Fruit fly (Drosophila melanogaster) whole organism, embryonic: ENCODE data around the gene vers.
A peak's percentile ranks its signal among the peaks of the same experiment; 100 is the strongest.

Experiments
- ATbp ChIP-seq: fragments of 200-800 bp; sonication (Bioruptor generic); optimal IDR thresholded peaks from 2 replicates; lab custom pipeline; 2017; ENCODE audit warnings: missing biosample characterization, mild to moderate bottlenecking, missing genetic modification characterization, missing genetic modification reagents
- Bteb2 ChIP-seq: fragments of 200-800 bp; sonication (Bioruptor generic); optimal IDR thresholded peaks from 2 replicates; lab custom pipeline; 2016; ENCODE audit warnings: missing biosample characterization, missing genetic modification characterization
- CG10147 ChIP-seq: fragments of 200-800 bp; sonication (Bioruptor generic); optimal IDR thresholded peaks from 2 replicates; lab custom pipeline; 2019; ENCODE audit warnings: missing biosample characterization, mild to moderate bottlenecking, missing genetic modification characterization, moderate library complexity
- CG11504 ChIP-seq: fragments of 200-800 bp; sonication (Bioruptor generic); optimal IDR thresholded peaks from 3 replicates; lab custom pipeline; 2019; ENCODE audit warnings: missing biosample characterization, mild to moderate bottlenecking, missing genetic modification characterization, moderate library complexity
- CG11696 ChIP-seq: fragments of 200-800 bp; sonication (Bioruptor generic); IDR thresholded peaks from 2 replicates; pipeline ENCODE4 v1.3.6; 2022; ENCODE audit warnings: missing biosample characterization, missing genetic modification characterization
- CG12659 ChIP-seq: fragments of 200-800 bp; sonication (Bioruptor generic); optimal IDR thresholded peaks from 3 replicates; lab custom pipeline; 2017; ENCODE audit warnings: mild to moderate bottlenecking, missing biosample characterization, missing genetic modification reagents, missing genetic modification characterization
- CG12744 ChIP-seq: fragments of 200-800 bp; sonication (Bioruptor generic); optimal IDR thresholded peaks from 2 replicates; lab custom pipeline; 2016; ENCODE audit warnings: missing biosample characterization, missing genetic modification characterization
- CG13287 ChIP-seq: fragments of 200-800 bp; sonication (Bioruptor generic); IDR thresholded peaks from 2 replicates; pipeline ENCODE4 v1.3.6; 2022; ENCODE audit warnings: missing biosample characterization, missing genetic modification characterization; ENCODE audit not compliant: partially characterized antibody
- CG16779 ChIP-seq: fragments of 200-800 bp; sonication (Bioruptor generic); IDR thresholded peaks from 2 replicates; pipeline ENCODE4 v1.3.6; 2022; ENCODE audit warnings: missing biosample characterization, missing genetic modification characterization
- CG17186 ChIP-seq: fragments of 200-800 bp; sonication (Bioruptor generic); optimal IDR thresholded peaks from 3 replicates; lab custom pipeline; 2017; ENCODE audit warnings: missing biosample characterization, missing genetic modification reagents, missing genetic modification characterization
- CG17568 ChIP-seq: fragments of 200-800 bp; sonication (Bioruptor generic); optimal IDR thresholded peaks from 2 replicates; lab custom pipeline; 2018; ENCODE audit warnings: missing biosample characterization, mild to moderate bottlenecking, missing genetic modification characterization, moderate library complexity
- CG1832 ChIP-seq: fragments of 200-800 bp; sonication (Bioruptor generic); optimal IDR thresholded peaks from 2 replicates; lab custom pipeline; 2017; ENCODE audit warnings: missing biosample characterization, mild to moderate bottlenecking, missing genetic modification characterization, inconsistent platforms
- CG2202 ChIP-seq: fragments of 200-800 bp; sonication (Bioruptor generic); optimal IDR thresholded peaks from 2 replicates; lab custom pipeline; 2018; ENCODE audit warnings: missing biosample characterization, mild to moderate bottlenecking, missing genetic modification characterization
- CG3281 ChIP-seq: fragments of 200-800 bp; sonication (Bioruptor generic); optimal IDR thresholded peaks from 3 replicates; lab custom pipeline; 2017; ENCODE audit warnings: missing biosample characterization, mild to moderate bottlenecking, missing genetic modification characterization
- CG34376 ChIP-seq: fragments of 200-800 bp; sonication (Bioruptor generic); optimal IDR thresholded peaks from 2 replicates; lab custom pipeline; 2018; ENCODE audit warnings: missing biosample characterization, mild to moderate bottlenecking, missing genetic modification characterization
- CG4282 ChIP-seq: fragments of 200-800 bp; sonication (Bioruptor generic); optimal IDR thresholded peaks from 2 replicates; lab custom pipeline; 2016; ENCODE audit warnings: missing biosample characterization, missing genetic modification characterization
- CG4707 ChIP-seq: fragments of 200-800 bp; sonication (Bioruptor generic); optimal IDR thresholded peaks from 2 replicates; lab custom pipeline; 2018; ENCODE audit warnings: missing biosample characterization, mild to moderate bottlenecking, missing genetic modification characterization, moderate library complexity
- CG4730 ChIP-seq: fragments of 200-800 bp; sonication (Bioruptor generic); IDR thresholded peaks from 2 replicates; pipeline ENCODE4 v1.3.6; 2022; ENCODE audit warnings: missing biosample characterization, missing genetic modification characterization
- CG4854 ChIP-seq: fragments of 200-800 bp; sonication (Bioruptor generic); optimal IDR thresholded peaks from 2 replicates; lab custom pipeline; 2016; ENCODE audit warnings: missing biosample characterization, missing genetic modification characterization, inconsistent platforms
- CG6813 ChIP-seq: fragments of 200-800 bp; sonication (Bioruptor generic); optimal IDR thresholded peaks from 2 replicates; lab custom pipeline; 2017; ENCODE audit warnings: missing biosample characterization, missing genetic modification characterization, mild to moderate bottlenecking, moderate library complexity, missing genetic modification reagents
- GATAe ChIP-seq: fragments of 200-800 bp; sonication (Bioruptor generic); conservative IDR thresholded peaks from 2 replicates; pipeline ENCODE4 v1.3.6; 2022; ENCODE audit warnings: missing biosample characterization, missing genetic modification characterization
- H2.0 ChIP-seq: fragments of 200-800 bp; sonication (Bioruptor generic); IDR thresholded peaks from 2 replicates; pipeline ENCODE4 v1.3.6; 2022; ENCODE audit warnings: missing biosample characterization, missing genetic modification characterization
- HLH4C ChIP-seq: fragments of 200-800 bp; sonication (Bioruptor generic); IDR thresholded peaks from 3 replicates; pipeline ENCODE4 v1.3.6; 2022; ENCODE audit warnings: missing biosample characterization, missing genetic modification characterization; ENCODE audit not compliant: partially characterized antibody
- HLHmδ ChIP-seq: fragments of 200-800 bp; sonication (Bioruptor generic); optimal IDR thresholded peaks from 2 replicates; lab custom pipeline; 2018; ENCODE audit warnings: missing biosample characterization, mild to moderate bottlenecking, missing genetic modification characterization, moderate library complexity
- Hand ChIP-seq: fragments of 200-800 bp; sonication (Bioruptor generic); optimal IDR thresholded peaks from 2 replicates; lab custom pipeline; 2017; ENCODE audit warnings: mild to moderate bottlenecking, missing biosample characterization, missing genetic modification reagents, missing genetic modification characterization
- Hey ChIP-seq: fragments of 200-800 bp; sonication (Bioruptor generic); optimal IDR thresholded peaks from 3 replicates; lab custom pipeline; 2018; ENCODE audit warnings: missing biosample characterization, mild to moderate bottlenecking, missing genetic modification characterization
- Hr39 ChIP-seq: fragments of >200 bp; optimal IDR thresholded peaks from 2 replicates; lab custom pipeline; 2017
- Jarid2 ChIP-seq: fragments of 200-800 bp; sonication (Bioruptor generic); optimal IDR thresholded peaks from 3 replicates; lab custom pipeline; 2017; ENCODE audit warnings: mild to moderate bottlenecking, missing biosample characterization, missing genetic modification reagents, missing genetic modification characterization
- Myb ChIP-seq: fragments of 200-800 bp; sonication (Bioruptor generic); optimal IDR thresholded peaks from 2 replicates; lab custom pipeline; 2016; ENCODE audit warnings: missing biosample characterization, missing genetic modification characterization
- Ravus ChIP-seq: fragments of 200-800 bp; sonication (Bioruptor generic); IDR thresholded peaks from 2 replicates; pipeline ENCODE4 v1.3.6; 2022; ENCODE audit warnings: missing biosample characterization, missing genetic modification characterization
- Sox102F ChIP-seq: fragments of 200-800 bp; sonication (Bioruptor generic); optimal IDR thresholded peaks from 2 replicates; lab custom pipeline; 2018; ENCODE audit warnings: missing biosample characterization, mild to moderate bottlenecking, missing genetic modification characterization, moderate library complexity
- Sry-β ChIP-seq: fragments of 200-800 bp; sonication (Bioruptor generic); optimal IDR thresholded peaks from 2 replicates; lab custom pipeline; 2018; ENCODE audit warnings: missing biosample characterization, mild to moderate bottlenecking, missing genetic modification characterization, moderate library complexity
- ash1 ChIP-seq: fragments of 200-800 bp; sonication (Bioruptor generic); optimal IDR thresholded peaks from 2 replicates; lab custom pipeline; 2018; ENCODE audit warnings: missing biosample characterization, mild to moderate bottlenecking, missing genetic modification characterization
- bigmax ChIP-seq: fragments of 200-800 bp; sonication (Bioruptor generic); optimal IDR thresholded peaks from 2 replicates; lab custom pipeline; 2018; ENCODE audit warnings: missing biosample characterization, mild to moderate bottlenecking, missing genetic modification characterization
- chinmo ChIP-seq: fragments of 200-800 bp; sonication (Bioruptor generic); IDR thresholded peaks from 4 replicates; pipeline ENCODE4 v1.3.6; 2022; ENCODE audit warnings: missing biosample characterization, missing genetic modification characterization; ENCODE audit not compliant: partially characterized antibody
- ci ChIP-seq: fragments of 200-800 bp; sonication (Bioruptor generic); IDR thresholded peaks from 3 replicates; pipeline ENCODE4 v1.3.6; 2022; ENCODE audit warnings: missing biosample characterization, missing genetic modification characterization
- crol ChIP-seq: fragments of 200-800 bp; sonication (Bioruptor generic); IDR thresholded peaks from 2 replicates; pipeline ENCODE4 v1.3.6; 2022; ENCODE audit warnings: missing biosample characterization, missing genetic modification characterization
- ewg ChIP-seq: fragments of 200-800 bp; sonication (Bioruptor generic); optimal IDR thresholded peaks from 3 replicates; lab custom pipeline; 2017; ENCODE audit warnings: mild to moderate bottlenecking, missing biosample characterization, missing genetic modification reagents, missing genetic modification characterization
- fd3F ChIP-seq: fragments of 200-800 bp; sonication (Bioruptor generic); optimal IDR thresholded peaks from 2 replicates; lab custom pipeline; 2018; ENCODE audit warnings: missing biosample characterization, mild to moderate bottlenecking, missing genetic modification characterization, moderate library complexity
- fd96Cb ChIP-seq: fragments of 200-800 bp; sonication (Bioruptor generic); optimal IDR thresholded peaks from 2 replicates; lab custom pipeline; 2018; ENCODE audit warnings: missing biosample characterization, mild to moderate bottlenecking, missing genetic modification characterization, moderate library complexity
- fu2 ChIP-seq: fragments of 200-800 bp; sonication (Bioruptor generic); optimal IDR thresholded peaks from 2 replicates; lab custom pipeline; 2016; ENCODE audit warnings: missing biosample characterization, missing genetic modification characterization
- insv ChIP-seq, 2 experiments: fragments of 200-800 bp; sonication (Bioruptor generic); optimal IDR thresholded peaks; 3 replicates each; lab custom pipeline; 2016 to 2018; ENCODE audit warnings: missing biosample characterization in 2 of 2, missing genetic modification characterization in 2 of 2
- lov ChIP-seq, 2 experiments: fragments of 200-800 bp in 1 of 2; fragments of >200 bp in 1 of 2; sonication (Bioruptor generic) in 1 of 2; IDR thresholded peaks in 1 of 2; optimal IDR thresholded peaks in 1 of 2; 2 replicates in 1 of 2; 3 replicates in 1 of 2; pipeline versions ENCODE4 v1.3.6 to Lab custom; 2017 to 2022; ENCODE audit warnings: missing biosample characterization in 1 of 2, missing genetic modification characterization in 1 of 2
- mld ChIP-seq: fragments of 200-800 bp; sonication (Bioruptor generic); IDR thresholded peaks from 3 replicates; pipeline ENCODE4 v1.3.6; 2022; ENCODE audit warnings: missing biosample characterization, missing genetic modification characterization; ENCODE audit not compliant: partially characterized antibody
- odd ChIP-seq: fragments of 200-800 bp; sonication (Bioruptor generic); optimal IDR thresholded peaks from 2 replicates; lab custom pipeline; 2017; ENCODE audit warnings: missing biosample characterization, mild to moderate bottlenecking, missing genetic modification characterization
- sqz ChIP-seq: fragments of 200-800 bp; sonication (Bioruptor generic); optimal IDR thresholded peaks from 3 replicates; lab custom pipeline; 2018; ENCODE audit warnings: missing biosample characterization, mild to moderate bottlenecking, missing genetic modification characterization
- ssp ChIP-seq: fragments of 200-800 bp; sonication (Bioruptor generic); IDR thresholded peaks from 2 replicates; pipeline ENCODE4 v1.3.6; 2022; ENCODE audit warnings: missing biosample characterization, missing genetic modification characterization
- sug ChIP-seq: fragments of 200-800 bp; optimal IDR thresholded peaks from 2 replicates; lab custom pipeline; 2019; ENCODE audit warnings: missing biosample characterization, mild to moderate bottlenecking, missing genetic modification characterization, moderate library complexity
- wdn ChIP-seq: fragments of 200-800 bp; sonication (Bioruptor generic); IDR thresholded peaks from 2 replicates; pipeline ENCODE4 v1.3.6; 2022; ENCODE audit warnings: missing biosample characterization, missing genetic modification characterization

vers gene

DNA sequence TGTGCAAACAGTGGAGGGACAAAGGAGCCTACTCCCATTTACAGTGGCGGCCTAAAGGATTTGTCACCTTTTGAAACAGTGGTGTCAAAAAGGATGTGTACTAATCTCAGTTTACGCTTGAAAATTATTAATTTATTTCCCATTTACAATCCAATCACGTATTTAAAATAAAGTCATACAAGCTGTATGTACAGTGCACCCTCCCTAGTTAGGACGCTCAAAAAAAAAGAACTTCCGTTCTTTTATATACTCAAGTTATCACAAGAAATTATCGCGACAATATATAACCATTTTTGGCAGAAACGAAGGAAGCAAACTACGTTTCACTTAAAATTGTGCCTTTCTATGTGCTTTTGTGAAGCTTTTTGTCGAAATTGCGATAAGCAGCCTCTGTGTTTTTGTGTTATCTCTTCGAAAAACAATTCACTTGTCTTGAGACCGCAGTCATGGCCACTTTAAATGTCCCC is 23.4 kb downstream of the vers start (continued):
- TF ChIP-seq Sry-β (no peak), ATbp (peak; percentile 49), Hey (tag; lab: Kevin White, UChicago) (no peak), CG4707 (GFP tag; lab: Kevin White, UChicago) (no peak), CG11696 (GFP tag; lab: Robert Waterston, UW) (no peak), chinmo (0 out of 4 replicates have a peak, but pooled peaks have one; percentile 76), CG4282 (GFP tag; lab: Kevin White, UChicago) (no peak), Jarid2 (GFP tag; lab: Kevin White, UChicago) (no peak), crol (GFP tag; lab: Robert Waterston, UW) (no peak), CG1832 (GFP tag; lab: Kevin White, UChicago) (no peak), mld (GFP tag; lab: Robert Waterston, UW) (0 out of 3 replicates have a peak, but pooled peaks have one; percentile 7), Bteb2 (no peak), CG6813 (GFP tag; lab: Kevin White, UChicago) (no peak), insv (GFP tag; optimal IDR thresholded peaks at IDR 0.05; lab: Kevin White, UChicago) (no peak), HLH4C (GFP tag; lab: Robert Waterston, UW) (no peak), Ravus (GFP tag; lab: Robert Waterston, UW) (no peak), H2.0 (GFP tag; lab: Robert Waterston, UW) (no peak), Myb (GFP tag; lab: Kevin White, UChicago) (peak; percentile 57), CG3281 (GFP tag; lab: Kevin White, UChicago) (peak; percentile 47), sug (tag; lab: Kevin White, UChicago) (peak; percentile 53), Hr39 (lab: Kevin White, UChicago) (no peak), CG10147 (GFP tag; lab: Kevin White, UChicago) (no peak), wdn (no peak), lov (optimal IDR thresholded peaks at IDR 0.05; lab: Kevin White, UChicago) (no peak), lov (GFP tag; IDR thresholded peaks at IDR 0.05; lab: Robert Waterston, UW) (no peak), CG34376 (GFP tag; lab: Kevin White, UChicago) (peak; percentile 11), CG17186 (GFP tag; lab: Kevin White, UChicago) (no peak), CG2202 (tag; lab: Kevin White, UChicago) (peak; percentile 3), CG17568 (no peak), ssp (GFP tag; lab: Robert Waterston, UW) (peak; percentile 45; the same call in 1 of the 2 replicates), CG12659 (GFP tag; lab: Kevin White, UChicago) (peak; percentile 38), ewg (GFP tag; lab: Kevin White, UChicago) (peak; percentile 11), CG13287 (GFP tag; lab: Robert Waterston, UW) (no peak), ash1 (GFP tag; lab: Kevin White, UChicago) (no peak), odd (GFP tag; lab: Kevin White, UChicago) (peak; percentile 19), fd3F (GFP tag; lab: Kevin White, UChicago) (peak; percentile 31), CG12744 (GFP tag; lab: Kevin White, UChicago) (no peak), CG4730 (no peak), Sox102F (GFP tag; lab: Kevin White, UChicago) (no peak), CG16779 (GFP tag; lab: Robert Waterston, UW) (no peak), sqz (GFP tag; lab: Kevin White, UChicago) (no peak), Hand (GFP tag; lab: Kevin White, UChicago) (peak; percentile 29), fd96Cb (tag; lab: Kevin White, UChicago) (peak; percentile 36), CG11504 (tag; lab: Kevin White, UChicago) (no peak), HLHmδ (GFP tag; lab: Kevin White, UChicago) (no peak), bigmax (GFP tag; lab: Kevin White, UChicago) (no peak), ci (GFP tag; lab: Robert Waterston, UW) (0 out of 3 replicates have a peak, but pooled peaks have one; percentile 42), fu2 (GFP tag; lab: Kevin White, UChicago) (no peak), CG4854 (GFP tag; lab: Kevin White, UChicago) (no peak), GATAe (GFP tag; lab: Robert Waterston, UW) (0 out of 2 replicates have a peak, but pooled peaks have one; percentile 24)
